Worm (Caenorhabditis elegans) whole organism, L4/young adult: ENCODE data around the gene C09G9.1.
A peak's percentile ranks its signal among the peaks of the same experiment; 100 is the strongest.

Experiments used
- W03F9.2 ChIP-seq: fragments of 150-350 bp; optimal IDR thresholded peaks from 2 replicates; lab custom pipeline; 2014; ENCODE audit warnings: missing biosample characterization, missing genetic modification characterization
- dao-5 ChIP-seq: sonication (generic microtip); optimal IDR thresholded peaks from 2 replicates; lab custom pipeline; 2016; ENCODE audit warnings: missing genotype, missing genetic modification characterization, moderate library complexity, missing compliant biosample characterization
- him-1 ChIP-seq: sonication (generic microtip); optimal IDR thresholded peaks from 2 replicates; lab custom pipeline; 2016; ENCODE audit warnings: missing genotype, missing genetic modification reagents, missing genetic modification characterization, missing compliant biosample characterization

C09G9.1 gene

DNA sequence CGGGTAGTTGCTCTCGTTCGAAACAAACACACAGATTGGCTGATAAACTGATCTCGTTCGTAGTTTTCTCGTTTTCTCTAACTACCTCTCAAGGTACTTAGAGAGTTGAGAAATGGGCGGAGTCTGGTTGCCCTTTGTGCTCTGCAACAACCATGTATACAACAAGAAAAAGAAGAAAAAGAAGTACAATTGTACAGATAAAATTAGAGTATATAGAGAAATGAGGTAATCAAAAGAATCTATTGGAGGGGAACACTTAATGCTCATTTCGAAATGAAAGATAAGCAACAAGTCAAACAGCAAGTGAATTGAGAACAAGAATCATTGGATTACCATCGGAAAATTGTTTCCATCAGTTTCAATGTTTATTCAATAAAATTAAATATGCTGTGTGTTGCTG is at the start of gene C09G9.1:
C09G9.1 (minus strand) TSS at position 143 of the 400 bp plus-strand sequence.
- TF ChIP-seq dao-5 (no peak), him-1 (tag; lab: Kevin White, UChicago) (no peak)

DNA sequence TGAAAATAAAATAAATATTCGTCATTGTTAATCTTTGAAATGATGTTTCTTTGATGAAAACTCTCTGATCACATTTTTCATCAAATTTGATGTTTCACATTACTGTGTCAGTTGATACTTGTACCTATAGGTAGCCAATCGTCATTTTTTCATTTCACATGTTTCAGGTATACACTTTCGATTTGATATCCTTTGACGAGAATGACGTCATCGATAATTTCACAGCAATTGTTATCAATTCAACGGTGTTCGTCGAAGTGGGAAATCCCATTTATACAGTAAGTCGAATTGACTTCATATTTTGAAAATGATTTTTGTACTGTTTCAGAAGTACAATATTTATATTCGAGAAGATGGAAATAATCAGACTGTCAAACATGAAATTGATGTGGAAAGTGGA is 48.9 kb upstream of the C09G9.1 start:
- TF ChIP-seq him-1 (tag; lab: Kevin White, UChicago) (no peak), dao-5 (no peak), W03F9.2 (tag; lab: Kevin White, UChicago) (no peak)

DNA sequence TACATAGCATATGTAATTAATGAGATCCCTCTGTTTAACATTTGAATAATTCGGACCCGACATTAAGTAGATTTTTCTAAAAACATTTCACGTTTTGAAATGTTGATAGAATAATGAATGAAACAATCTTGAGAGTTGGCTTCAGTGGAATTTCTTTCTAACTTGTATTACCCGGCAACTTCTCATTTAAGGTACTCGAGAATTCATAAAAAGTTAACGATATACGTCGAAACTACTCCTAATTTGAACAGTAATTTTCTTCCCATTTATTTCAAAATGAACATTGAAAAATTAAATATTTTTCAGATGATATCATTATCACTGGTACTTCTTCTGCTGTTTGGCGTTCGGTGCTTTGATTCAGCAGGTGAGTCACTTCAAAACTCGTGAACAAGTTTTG is 41.5 kb upstream of the C09G9.1 start, which contains the start of gene C27B7.7:
C27B7.7 (plus strand) TSS at position 301 of the 400 bp plus-strand sequence.
- TF ChIP-seq W03F9.2 (tag; lab: Kevin White, UChicago) (no peak), him-1 (tag; lab: Kevin White, UChicago) (no peak), dao-5 (no peak)

DNA sequence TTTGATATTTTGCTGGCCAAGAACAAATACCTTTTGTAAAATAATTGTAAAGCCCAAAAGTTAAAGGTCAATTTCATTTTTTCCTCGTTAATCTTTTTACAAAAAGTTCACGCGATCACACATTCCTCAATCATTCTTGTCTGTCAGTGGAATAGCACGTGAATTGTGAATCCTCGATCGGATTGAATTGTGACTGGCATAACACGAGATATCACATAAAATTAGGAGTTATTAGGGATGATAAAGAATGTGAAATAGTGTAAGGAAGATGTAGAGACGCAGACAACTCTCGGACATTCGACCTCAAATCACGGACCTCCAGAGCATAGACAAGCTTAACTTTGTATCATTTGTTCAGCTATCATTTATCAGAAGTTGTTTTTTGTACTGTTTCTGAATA is 40.9 kb upstream of the C09G9.1 start, which contains the start of gene C27B7.6:
C27B7.6 (minus strand) TSS at position 182 of the 400 bp plus-strand sequence.
- TF ChIP-seq W03F9.2 (tag; lab: Kevin White, UChicago) (no peak), dao-5 (no peak), him-1 (tag; lab: Kevin White, UChicago) (no peak)

DNA sequence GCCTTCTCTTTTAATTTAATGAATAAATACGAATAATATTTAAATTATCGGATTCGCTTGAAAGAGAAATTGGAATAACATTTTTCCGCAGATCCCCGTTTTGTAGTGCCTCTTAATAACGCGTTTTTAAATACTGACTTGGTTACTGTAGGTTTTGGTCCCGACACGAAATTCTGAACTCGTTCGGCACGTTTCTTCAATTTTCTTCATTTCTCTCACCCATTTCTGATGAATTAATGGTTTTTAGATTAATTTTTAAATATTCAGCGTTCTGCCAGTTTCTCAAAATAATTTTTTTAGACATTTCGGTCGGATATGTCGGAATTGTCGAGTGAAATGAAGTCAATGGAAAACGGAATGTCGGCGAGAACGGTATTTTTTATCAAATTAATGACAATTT is 36.1 kb upstream of the C09G9.1 start, which contains the start of gene C27B7.5:
C27B7.5 (plus strand) TSS at position 301 of the 400 bp plus-strand sequence.
- TF ChIP-seq W03F9.2 (tag; lab: Kevin White, UChicago) = no peak
- no peak for TF ChIP-seq him-1 (tag; lab: Kevin White, UChicago)
- TF ChIP-seq dao-5 = no peak

DNA sequence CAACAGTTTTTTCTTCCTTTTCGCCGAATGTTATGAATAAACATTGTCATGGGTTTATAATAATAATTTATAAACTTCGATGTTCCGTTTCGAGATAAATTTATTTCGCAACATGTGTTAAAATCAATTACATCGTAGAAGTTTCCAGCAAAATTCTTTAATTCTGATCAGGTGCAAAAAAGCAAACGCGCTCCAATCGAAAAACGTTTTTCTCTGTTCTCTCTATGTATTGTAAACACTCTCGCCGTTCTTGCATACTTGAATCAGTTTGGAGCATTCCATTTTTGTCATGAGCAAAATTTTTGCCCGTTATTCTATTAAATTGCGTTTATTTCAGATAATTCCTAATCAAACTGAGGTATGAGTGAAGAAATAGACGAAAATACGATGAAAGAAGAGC is 28.5 kb upstream of the C09G9.1 start, which contains the start of gene rad-54.L2:
rad-54.L2 (plus strand) TSS at position 332 of the 400 bp plus-strand sequence.
- no peak for TF ChIP-seq dao-5
- TF ChIP-seq him-1 (tag; lab: Kevin White, UChicago) = no peak
- TF ChIP-seq W03F9.2 (tag; lab: Kevin White, UChicago) = peak; percentile 80

DNA sequence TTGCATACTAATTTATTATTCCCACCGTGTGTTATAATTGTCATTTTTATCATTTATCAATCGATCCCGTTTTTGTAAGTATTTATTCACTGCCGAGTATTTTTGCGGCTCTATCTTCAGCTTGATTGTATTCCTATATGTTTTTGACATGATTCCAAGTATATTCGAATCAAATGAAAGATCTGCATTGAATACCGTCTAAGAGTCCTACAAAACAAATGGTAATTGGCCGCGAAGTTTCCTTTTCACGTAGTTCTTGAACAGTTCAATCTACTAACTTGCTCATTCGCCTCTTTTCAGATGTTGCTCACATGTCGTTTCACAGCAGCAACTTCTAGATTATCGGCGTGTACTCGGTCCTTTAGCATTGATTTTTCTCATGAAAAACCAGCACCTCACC is 27.3 kb upstream of the C09G9.1 start, which contains the start of gene C27B7.2:
C27B7.2 (plus strand) TSS at position 301 of the 400 bp plus-strand sequence.
- no peak for TF ChIP-seq dao-5
- no peak for TF ChIP-seq W03F9.2 (tag; lab: Kevin White, UChicago)
- TF ChIP-seq him-1 (tag; lab: Kevin White, UChicago) = no peak

DNA sequence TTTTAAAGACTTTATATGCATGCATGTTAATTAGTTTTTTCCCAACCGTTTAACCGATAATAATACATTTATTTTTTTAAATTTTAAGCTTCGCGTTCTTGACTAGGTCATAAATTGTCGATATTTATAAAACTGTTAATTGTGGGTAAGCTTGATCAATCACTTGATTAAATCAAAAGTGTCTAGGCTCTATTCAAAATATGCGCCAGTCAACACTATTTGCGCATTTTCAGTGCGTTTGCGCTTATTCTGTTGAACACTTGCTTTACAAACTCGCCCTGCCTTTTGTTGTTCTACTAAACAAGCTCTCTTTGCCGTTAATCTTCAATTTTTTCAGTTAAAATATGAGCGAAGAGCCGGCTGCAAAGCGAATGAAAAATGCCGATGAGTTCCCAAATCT is 25.8 kb upstream of the C09G9.1 start, which contains the start of gene spr-2:
spr-2 (plus strand) TSS at position 332 of the 400 bp plus-strand sequence.
- TF ChIP-seq dao-5 = no peak
- peak; percentile 56 for TF ChIP-seq W03F9.2 (tag; lab: Kevin White, UChicago)
- TF ChIP-seq him-1 (tag; lab: Kevin White, UChicago) = no peak

DNA sequence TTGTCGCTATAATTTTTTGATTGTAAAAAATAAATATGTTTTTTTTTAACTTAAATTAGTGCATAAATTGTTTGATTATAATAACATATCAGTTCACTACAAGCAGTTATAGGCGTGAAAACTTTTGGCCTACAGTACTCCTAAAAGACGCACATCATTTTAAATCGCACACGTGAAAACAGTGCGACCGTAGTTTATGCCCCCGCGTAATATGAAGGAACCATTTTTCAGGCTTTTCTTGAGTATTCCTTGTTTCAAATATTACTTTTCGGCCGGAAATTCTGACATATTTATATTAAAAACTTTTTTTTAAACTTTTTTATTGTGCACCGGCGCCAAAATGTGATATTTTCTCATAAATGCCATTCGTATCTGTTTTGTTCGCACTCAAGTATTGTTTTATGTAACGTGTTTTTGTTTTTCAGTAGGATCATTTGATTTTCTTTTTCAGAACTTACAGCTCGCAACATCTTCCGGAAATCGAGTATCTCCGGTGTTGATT is 23.3 kb upstream of the C09G9.1 start, which contains the start of gene oma-1:
oma-1 (plus strand) TSS at position 452 of the 502 bp plus-strand sequence.
- no peak for TF ChIP-seq dao-5
- peak; percentile 26 for TF ChIP-seq W03F9.2 (tag; lab: Kevin White, UChicago)

DNA sequence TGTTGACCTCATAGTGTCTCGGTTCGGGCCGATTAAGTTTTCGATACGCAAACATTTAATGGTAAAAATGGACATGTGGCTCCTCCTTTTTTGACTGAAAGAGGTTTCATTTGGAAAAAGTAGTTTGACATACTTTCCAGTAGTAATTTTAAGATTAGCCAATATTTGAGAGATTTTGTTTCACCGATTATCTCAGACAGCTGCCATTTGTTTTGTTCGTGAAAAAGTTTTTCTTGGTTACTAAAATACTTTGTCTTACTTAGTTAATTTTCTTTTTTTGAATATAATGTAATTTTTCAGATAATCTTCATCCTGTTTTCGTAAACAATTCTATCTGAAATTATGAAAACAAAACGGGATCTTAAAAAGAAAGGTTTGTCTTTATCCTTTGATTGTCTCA is 20.9 kb upstream of the C09G9.1 start, which contains the start of gene C09G9.5:
C09G9.5 (plus strand) TSS at position 301 of the 400 bp plus-strand sequence.
- no peak for TF ChIP-seq dao-5
- TF ChIP-seq W03F9.2 (tag; lab: Kevin White, UChicago) = no peak
- no peak for TF ChIP-seq him-1 (tag; lab: Kevin White, UChicago)

DNA sequence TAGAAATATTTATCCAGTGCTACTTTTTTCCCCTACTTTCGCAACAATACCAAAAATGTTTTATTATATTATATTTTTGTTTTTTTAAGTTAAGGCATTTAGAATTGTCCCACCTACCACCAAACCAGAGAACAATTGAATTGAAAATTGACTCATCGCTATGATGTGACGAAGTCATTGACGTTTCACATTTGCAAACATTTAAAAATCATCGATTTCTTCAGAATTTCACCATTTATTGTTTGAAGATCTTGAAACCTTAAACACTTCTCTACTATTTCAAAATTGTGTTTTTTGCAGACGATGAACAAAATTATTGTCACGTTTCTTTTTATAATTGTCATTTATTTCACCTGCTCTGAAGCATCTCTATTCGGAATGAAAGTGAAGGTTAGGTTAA is 15.9 kb upstream of the C09G9.1 start, which contains the start of gene C09G9.8:
C09G9.8 (plus strand) TSS at position 301 of the 400 bp plus-strand sequence.
- TF ChIP-seq W03F9.2 (tag; lab: Kevin White, UChicago) (no peak), dao-5 (no peak)

DNA sequence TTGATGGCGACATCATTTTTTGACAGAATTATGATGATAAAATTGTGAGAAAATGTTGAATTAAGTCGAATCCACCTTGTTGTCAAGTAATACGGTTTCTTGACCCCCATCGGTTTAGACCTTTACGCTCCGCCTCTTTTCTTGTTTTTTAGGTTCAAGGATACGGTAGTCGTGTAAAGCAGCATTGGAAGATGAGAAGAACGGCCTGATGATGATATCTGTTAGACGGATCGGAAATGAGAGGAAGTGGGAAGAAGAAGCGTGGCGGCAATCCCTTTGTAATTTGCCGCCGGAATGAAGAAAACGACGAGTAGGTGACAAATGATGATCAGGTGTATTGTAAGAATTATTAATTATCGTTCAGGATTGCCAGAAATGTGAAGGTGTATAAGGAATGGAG is 14.5 kb upstream of the C09G9.1 start, which contains the start of gene npax-4:
npax-4 (minus strand) TSS at position 101 of the 400 bp plus-strand sequence.
- TF ChIP-seq dao-5 (no peak), him-1 (tag; lab: Kevin White, UChicago) (no peak), W03F9.2 (tag; lab: Kevin White, UChicago) (no peak)

DNA sequence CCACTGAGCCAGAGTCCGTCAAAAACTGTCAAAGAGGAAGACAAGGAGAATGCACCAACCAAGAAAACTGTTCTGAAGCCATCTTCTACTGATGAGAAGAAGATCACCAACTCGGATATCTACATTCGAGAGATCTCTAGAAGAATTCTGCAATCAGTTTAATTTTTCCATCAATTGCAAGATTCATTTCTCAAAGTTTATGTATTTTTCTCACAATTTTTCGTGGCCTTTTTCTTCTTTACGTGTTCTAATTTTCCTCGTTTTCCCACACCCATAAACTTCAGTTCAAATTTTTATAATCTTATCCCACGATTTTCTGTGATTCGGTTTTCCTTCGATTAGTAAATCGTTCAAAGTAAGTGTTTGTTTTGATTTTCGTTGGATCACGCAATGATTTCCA is 8.6 kb upstream of the C09G9.1 start, which contains the start of gene hdl-2:
hdl-2 (plus strand) TSS at position 301 of the 400 bp plus-strand sequence.
- TF ChIP-seq dao-5 (no peak), W03F9.2 (tag; lab: Kevin White, UChicago) (no peak), him-1 (tag; lab: Kevin White, UChicago) (no peak)

DNA sequence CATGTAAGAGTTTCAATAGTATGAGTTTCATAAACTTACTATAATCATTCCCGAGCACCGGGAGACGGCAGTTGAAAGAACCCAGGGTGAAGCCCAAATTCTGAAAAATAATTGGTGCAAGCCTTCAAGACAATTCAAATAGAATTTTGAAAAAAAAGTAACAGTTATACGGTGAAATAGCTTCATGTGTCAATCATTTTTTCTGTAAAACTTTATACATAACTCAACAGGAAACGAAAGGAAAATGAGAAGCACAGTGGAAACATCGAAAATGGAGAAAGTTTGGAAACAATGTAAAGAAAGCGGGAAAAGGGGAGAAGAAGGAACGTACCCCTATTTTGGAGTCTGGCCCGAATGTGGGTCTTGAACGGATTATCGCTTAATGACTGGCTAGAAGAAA is 7.7 kb upstream of the C09G9.1 start, which contains the start of gene C09G9.3:
C09G9.3 (minus strand) TSS at position 101 of the 400 bp plus-strand sequence.
- no peak for TF ChIP-seq dao-5
- no peak for TF ChIP-seq W03F9.2 (tag; lab: Kevin White, UChicago)
- TF ChIP-seq him-1 (tag; lab: Kevin White, UChicago) = no peak
